Fruit fly (Drosophila melanogaster) whole organism, larva: ENCODE measurements around the gene rno.

Source experiments
- noc ChIP-seq: fragments of 200-800 bp; sonication (Bioruptor generic); optimal IDR thresholded peaks from 3 replicates; lab custom pipeline; 2019; ENCODE audit warnings: missing biosample characterization, mild to moderate bottlenecking, missing genetic modification characterization, moderate library complexity

The rno gene

DNA sequence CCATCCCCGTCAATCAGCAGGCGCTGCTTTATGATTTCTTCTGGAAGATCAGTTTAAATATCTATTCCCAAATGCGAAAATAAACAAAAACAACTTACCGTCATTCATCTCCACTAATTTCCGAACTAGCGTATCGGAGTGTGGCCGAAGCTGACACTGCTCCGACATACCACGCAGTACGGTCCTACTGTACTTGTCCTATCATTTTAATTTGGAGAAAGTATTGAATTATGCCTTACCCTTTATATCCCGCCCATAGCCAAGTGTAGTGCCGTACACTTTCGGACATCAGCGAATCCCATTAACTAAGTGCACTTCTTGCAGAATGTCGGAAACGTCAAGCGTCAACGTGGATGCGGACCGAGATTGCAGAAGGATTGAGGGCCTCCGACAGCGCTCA is 13.0 kb upstream of the rno start, which contains the start of the genes thoc7 and Dis3l2:
TSS of gene thoc7 (minus strand) at position 168 of the 400 bp plus-strand sequence.
TSS of gene Dis3l2 (plus strand) at position 190 of the 400 bp plus-strand sequence.
- TF ChIP-seq noc: no peak

DNA sequence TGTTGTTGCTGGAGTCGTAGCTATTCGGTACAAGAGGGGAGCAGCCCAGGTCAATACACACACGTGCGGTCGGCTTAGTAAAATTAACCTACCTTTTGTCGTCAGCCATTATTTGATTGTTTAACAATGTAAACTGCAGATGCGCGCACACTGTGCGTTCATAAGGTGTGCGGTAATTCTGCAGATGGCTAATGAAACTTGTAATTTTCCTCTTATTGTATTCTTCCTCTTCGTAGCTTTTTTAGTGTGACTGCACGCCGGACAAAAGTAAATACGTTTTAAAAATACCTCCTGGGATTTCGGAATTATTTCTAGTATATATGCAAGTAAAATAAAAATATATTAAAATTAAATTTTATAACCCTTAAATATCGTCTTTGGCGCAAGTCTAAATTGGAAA is 11.6 kb upstream of the rno start, which contains the start of gene Prp4k:
TSS of gene Prp4k (minus strand) at position 258 of the 400 bp plus-strand sequence.
- TF ChIP-seq noc: no peak

DNA sequence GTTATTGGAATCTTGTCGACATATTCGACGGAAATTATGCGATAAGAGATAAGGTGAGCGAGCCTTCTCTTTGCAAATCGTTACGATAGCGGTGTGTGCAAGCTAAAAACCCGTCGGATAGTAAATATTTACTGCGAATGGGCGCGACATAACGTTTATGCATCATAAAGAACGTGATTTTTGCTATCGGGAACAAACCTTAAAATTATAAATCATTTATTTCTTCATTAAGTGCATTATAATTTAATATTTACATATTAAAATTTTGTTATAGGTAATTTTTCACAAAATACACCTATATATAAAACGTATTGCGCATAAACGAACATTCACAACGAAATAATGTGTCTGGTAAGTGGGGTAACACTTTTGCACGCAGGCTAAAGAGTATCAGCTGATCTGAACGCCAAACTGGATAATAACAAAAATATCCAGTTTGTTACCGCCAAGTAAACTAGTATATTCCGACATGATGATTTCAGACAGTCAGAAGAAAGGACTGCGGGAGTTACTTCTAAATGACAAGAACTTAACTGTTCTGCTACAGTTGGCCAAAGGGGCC is 6.2 kb upstream of the rno start, which contains the start of the genes Gk1 and CG13876:
TSS of gene Gk1 (minus strand) at position 122 of the 562 bp plus-strand sequence.
TSS of gene CG13876 (plus strand) at position 412 of the 562 bp plus-strand sequence.
- TF ChIP-seq noc: peak; percentile 98

DNA sequence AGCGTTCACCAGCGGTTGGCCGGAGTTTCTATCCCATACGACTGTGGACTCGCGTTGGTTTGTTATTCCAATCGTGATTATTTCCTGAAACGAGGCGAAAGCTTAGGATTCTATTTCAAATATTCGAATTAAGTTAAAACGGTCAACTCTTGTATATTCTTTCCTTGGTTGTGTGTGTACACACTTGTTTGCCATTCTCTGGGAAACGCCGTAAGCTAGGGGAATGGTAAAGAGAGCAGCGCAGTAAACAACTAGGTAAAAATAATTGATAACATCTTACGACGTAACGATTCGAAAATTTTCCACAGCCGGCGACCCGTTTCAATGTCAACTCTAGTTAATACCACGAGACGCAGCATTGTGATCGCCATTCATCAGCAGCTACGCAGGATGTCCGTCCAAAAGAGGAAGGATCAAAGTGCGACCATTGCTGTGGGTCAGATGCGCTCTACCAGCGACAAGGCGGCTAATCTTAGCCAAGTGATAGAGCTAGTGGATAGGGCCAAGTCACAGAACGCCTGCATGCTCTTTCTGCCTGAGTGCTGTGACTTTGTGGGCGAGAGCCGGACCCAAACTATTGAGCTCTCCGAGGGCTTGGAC is 4.1 kb upstream of the rno start, which contains the start of gene NitFhit:
TSS of gene NitFhit (plus strand) at position 195 of the 600 bp plus-strand sequence.
- peak; percentile 16 for TF ChIP-seq noc

DNA sequence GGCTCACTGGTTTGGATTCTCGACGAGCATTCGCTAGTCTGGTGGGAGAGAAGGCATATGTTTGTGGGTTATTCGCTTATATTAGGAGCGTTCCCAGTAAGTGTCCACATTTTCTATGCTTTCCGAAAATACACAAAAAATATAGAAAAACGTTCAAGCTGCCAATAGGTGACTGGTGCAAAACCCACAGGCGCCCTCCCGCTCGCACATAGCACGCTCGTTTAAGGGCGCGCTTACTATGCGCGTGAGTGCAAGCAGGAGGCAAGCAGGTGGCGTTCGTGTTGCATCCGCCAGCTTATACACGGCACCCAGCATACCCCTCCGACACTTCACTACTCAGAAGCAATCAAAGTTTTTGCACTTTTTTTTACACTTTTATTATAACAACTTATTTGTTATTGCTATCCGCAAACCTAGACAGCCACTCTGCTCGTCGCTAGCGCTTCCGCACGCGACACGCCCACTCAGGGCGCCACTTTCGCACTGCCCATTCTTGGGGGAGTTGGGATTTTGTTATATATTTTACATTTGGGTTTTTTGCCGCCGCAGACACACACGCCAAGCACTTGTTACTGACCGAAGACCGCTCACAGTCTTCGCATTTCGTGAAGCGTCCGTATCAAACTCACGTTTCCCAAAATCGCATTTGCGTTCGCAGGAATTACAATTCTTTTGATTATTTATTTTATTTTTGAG is 364 bp downstream of the rno start:
- no peak for TF ChIP-seq noc

DNA sequence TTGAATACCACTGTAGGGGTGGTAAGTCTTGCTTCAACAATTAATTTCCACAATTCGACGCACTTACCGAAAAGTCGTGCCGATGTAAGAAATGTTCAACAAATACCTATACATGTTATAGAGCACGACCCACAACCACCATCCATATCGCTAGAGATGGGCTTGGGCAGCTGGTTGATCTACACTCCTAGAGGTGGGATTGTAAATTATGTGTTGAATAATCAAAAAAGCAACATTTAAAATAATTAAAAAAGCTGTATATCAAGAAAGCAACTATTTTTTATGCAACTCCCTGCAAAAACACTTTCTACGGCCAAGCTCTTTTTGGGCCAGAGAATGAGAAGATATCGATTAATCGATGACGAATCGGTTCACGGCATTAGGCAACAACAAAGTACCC is 15.3 kb downstream of the rno start, which contains the start of the genes CG34140, Mkp and Mtch:
TSS of gene CG34140 (minus strand) at position 174 of the 400 bp plus-strand sequence.
TSS of gene Mkp (minus strand) at position 290 of the 400 bp plus-strand sequence.
TSS of gene Mtch (plus strand) at position 376 of the 400 bp plus-strand sequence.
- TF ChIP-seq noc: no peak

DNA sequence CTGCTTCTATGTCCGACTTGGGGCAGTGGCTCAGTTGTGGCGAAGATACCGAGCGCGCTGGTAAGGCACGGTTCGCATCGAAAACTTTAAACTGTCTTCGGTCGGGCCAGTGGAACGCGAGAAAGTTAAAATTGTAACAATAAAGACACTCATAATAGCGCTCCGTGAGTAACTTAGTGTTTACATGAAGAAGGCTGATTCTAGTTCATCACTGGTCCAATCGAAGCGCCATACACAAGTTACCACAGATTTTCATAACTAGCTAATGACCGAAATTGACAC is 19.4 kb downstream of the rno start:
- no peak for TF ChIP-seq noc

DNA sequence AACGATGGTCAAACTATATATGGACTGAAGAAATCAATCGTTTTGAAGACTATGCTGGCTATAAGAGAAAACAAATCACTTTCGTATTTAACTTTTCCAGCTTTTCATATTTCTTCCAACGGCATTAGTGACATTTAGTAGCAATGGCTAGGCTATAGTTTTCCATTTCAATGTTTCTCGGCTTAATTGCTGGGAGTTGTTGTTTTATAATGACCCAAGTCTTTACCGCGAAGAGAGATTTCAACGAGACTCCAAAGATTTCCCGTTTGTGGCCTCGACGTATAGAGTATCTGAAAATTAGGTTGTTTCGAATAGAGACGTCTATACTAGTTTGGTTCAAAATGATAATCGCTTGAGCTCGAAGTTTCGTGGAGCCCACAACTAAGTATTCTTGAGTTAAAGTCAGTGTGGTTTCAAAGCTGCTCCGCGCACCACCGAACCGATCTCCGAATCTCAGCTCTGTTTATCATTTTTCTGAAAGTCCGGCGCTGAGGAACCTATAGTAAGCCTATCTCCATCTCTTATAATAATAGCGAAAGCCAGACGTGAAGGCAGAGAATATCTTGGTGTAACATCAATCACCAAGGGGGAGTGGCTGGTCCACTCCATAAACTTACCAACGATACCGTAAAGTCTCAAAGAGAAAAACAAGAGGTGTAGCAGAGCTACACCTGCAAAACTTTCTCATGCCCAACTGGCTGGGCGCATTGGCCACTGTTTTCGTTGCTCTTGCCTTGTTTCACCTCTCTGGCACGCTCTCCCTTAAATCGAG is 19.9 kb downstream of the rno start, which contains the start of gene CG13875:
TSS of gene CG13875 (plus strand) at position 434 of the 772 bp plus-strand sequence.
- no peak for TF ChIP-seq noc

DNA sequence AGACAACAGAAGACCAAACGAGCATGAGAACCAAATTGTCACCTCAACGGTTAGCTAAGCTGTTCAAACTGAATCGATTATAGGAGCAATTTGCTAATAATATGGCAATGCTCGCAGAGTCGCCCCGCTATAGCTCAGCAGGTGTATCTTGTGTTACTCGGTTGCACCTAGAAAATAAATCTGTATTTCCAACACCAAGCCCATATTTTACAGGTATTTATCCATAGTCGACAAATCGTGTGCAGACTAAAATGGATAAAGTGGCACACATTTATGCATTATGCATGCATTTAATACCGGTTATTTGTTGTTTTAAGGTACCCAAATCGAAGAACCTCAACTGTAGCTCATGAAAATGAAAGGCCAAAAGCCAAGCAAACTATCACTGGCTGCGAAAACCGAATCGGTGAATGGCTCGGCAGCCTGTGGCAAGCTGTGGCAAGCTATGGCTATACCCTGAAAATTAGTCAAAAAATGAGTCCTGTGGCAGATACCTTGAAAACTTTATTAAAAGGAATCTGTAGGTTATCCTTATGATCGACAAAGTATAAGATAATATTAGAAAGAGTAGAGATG is 20.6 kb downstream of the rno start, which contains the start of gene Vdup1:
TSS of gene Vdup1 (minus strand) at position 51 of the 576 bp plus-strand sequence.
- TF ChIP-seq noc: no peak

DNA sequence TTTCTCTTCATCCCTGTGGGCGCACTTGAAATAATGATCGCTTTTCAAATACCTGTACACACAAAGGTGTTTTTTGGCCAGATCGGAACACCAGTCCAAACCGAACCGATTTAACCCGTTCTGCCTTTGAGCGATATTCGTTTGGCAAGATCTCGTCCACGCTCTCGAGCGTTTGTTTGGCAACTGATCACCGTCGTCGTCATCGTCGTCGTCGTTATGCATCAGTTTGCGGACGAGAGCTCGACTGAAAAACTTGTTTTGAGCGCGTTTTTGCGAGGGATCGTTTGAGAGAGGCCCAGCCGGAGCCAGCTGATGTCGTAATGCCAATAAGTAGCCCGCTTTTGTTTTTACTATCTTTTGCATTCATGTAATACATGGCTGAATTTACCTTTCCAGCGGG is 21.1 kb downstream of the rno start:
- TF ChIP-seq noc: no peak

DNA sequence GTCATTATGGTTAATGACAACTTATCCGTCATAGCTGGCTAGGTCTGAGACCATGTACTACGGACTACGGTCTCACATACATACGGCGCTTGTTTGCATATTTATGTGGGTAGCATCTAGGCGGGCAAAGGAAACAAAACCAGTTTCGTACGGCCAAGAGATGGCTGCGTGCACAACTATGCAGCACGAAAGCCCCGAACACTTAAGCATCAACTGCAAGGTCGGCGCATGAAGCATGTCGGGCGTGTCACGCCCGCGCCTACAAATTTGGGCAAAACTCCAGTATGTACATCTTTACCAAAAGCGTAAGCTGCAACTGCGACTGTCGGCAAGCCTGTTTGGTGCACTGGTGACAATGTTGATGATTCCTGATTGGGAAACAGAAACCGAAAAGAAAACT is 21.6 kb downstream of the rno start:
- no peak for TF ChIP-seq noc

DNA sequence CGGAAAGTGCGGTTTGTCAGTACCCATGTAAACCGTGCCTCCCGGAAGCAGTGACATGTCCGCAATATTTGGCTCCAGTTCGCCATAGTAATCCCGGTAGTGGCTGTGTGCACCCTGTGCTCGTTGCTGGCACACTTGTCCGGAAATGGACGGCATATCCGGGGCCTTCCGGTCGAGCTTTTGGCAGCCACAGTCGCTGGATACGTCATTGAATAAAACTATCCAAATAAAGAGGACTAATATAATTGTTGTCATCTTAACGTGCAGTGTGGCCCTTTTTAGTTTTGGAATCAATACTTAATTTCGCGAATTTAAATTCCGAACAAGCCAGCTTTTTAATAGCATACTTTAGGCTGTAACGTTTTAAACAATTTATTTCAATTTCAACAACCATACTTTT is 23.6 kb downstream of the rno start, which contains the start of gene CG7049:
TSS of gene CG7049 (minus strand) at position 280 of the 400 bp plus-strand sequence.
- TF ChIP-seq noc: peak; percentile 10

DNA sequence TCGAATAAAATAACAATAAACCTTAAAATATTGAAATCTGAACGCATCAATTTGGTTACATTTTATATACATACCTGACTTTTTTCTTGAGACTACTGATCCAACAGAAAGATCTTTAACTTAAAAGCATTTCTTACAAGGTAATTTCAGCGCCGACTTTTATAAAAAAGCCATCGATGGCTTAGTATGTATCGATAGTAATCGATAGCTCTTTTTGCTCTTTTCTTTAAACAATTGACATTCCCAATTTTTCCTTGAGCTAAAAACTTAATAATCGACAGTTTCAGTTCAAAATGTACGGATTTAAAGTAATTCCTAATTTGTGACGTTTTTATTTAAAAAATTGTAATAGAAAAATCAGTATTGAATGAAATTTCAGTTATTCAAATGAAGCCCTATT is 25.1 kb downstream of the rno start:
- TF ChIP-seq noc: no peak

DNA sequence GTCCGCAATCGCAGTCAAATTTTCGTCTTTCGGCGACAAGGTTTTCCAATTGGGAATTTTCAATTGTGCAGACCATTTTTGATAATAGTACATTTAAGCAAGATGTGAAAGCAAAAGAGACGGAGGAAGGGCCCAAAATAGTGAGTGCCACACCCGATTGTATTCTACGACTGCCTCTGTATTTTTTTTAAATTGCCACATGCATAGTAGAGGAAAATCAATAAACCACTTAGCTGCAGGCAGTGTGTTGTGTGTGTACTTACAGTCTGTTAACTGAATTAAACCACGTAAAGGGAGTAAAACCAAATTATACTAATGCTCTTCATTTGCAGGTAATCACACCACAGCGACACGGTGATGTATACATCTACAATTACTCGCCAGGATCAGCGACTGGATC is 27.8 kb downstream of the rno start:
- no peak for TF ChIP-seq noc

DNA sequence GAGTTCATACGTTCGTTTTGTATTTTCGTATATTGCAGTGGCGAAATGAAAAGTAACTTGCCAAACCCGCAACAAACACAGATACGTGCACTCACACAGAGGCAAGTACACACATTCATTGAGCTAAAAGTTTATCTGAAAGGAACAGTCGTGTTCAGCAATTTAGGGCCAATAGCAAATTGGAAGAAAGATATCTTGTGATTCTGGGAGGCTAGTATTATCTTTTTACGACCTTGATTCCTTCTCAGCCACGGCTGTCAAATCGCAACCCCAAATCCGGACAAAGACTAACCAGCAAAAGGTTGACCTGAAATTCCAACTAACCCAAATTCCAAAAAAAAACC is 32.8 kb downstream of the rno start:
- no peak for TF ChIP-seq noc
